Fruit fly (Drosophila melanogaster): Measurements from ENCODE around the gene Cenp-C.

DNA sequence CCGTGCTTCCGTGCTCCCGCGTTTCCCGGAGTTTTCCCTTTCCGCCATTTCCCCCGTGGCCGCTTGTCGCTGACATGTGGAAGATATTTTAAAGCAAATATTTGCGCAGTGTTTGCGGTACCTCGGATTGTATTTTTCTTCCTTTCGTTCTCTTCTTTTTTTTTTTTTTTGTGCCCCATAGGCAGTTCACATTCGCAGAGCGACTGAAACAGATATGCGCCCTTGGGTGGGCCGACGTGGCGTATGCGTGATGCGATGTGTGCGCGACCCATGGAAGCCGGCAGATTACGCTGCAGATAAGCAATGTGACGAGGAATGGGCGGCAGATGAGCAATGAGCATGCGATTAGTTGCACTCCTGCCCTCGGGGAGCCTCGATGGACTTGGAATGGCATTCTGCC, 24.0 kb downstream of the Cenp-C start:
- TF ChIP-seq Crg-1 (GFP tag; optimal IDR thresholded peaks at IDR 0.05) (no peak), CG11617 (GFP tag; optimal IDR thresholded peaks at IDR 0.05) (no peak), pad (GFP tag; optimal IDR thresholded peaks at IDR 0.05) (no peak)

All from whole organism, adult.